Fruit fly (Drosophila melanogaster) ovary, adult (tissue): ENCODE results near the gene Hmgcl.

Source experiments
- CG17801 ChIP-seq: fragments of 200-800 bp; optimal IDR thresholded peaks from 2 replicates; lab custom pipeline; 2019; ENCODE audit warnings: missing biosample characterization, mild to moderate bottlenecking, missing genetic modification characterization, moderate library complexity; ENCODE audit not compliant: partially characterized antibody

Hmgcl gene

DNA sequence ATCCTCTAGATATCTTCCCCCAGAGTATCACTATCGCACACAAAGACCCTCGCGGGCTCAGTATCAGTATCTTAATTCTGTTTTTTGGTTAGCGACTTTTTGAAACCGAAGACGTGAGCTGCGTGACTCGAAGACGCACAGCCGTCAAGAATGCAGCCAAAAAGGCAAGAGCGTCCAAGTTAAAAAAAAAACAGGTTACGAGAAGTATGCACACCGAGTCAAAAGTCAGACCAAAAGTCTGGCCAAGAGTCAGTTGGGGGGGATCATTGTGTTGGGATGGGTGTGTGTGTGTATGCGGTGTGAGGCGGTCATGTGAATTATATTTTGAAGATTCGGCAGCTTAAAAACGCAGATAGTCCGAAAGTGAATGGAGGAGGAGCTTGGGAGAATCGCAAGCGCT, 45.3 kb downstream of the Hmgcl start:
- TF ChIP-seq CG17801 (GFP tag; lab: Kevin White, UChicago) = no peak

- no peak for TF ChIP-seq CG17801 (GFP tag; lab: Kevin White, UChicago)
These were observed 47.4 kb downstream of the Hmgcl start for dm6 chr2L:7007564-7007963.

dm6 chr2L:7009807-7010470, 49.8 kb downstream of the Hmgcl start, which contains the start of gene uif:
TSS of gene uif (minus strand) at chr2L:7010359.
- TF ChIP-seq CG17801 (GFP tag; lab: Kevin White, UChicago) = no peak

DNA sequence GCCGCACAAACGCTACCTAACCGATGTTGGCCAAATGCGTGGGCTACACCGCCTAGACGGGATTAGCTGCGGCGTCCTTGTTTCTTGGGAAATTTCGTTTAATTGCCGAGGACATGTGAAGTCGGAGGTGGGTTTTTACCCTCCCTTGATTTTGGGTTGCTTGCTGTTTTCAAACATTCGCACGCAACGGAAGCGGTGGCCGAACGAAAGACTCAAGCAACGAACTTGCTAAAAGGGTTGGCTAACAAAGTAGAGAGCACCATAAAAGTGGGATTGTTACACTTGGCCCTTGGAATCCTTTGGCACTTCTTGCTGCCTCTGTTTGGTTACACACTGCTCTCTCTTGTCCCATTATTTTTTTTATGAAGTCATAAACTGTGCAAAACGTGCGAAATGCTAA, 50.3 kb downstream of the Hmgcl start:
- TF ChIP-seq CG17801 (GFP tag; lab: Kevin White, UChicago) = no peak
